Fruit fly (Drosophila melanogaster) whole organism, embryonic: ENCODE results near the gene stg.

Experiments used
- Atf-2 ChIP-seq: fragments of 200-800 bp; sonication (Bioruptor generic); optimal IDR thresholded peaks from 2 replicates; lab custom pipeline; 2016; ENCODE audit warnings: missing biosample characterization, missing genetic modification characterization
- CG10267 ChIP-seq: fragments of 200-800 bp; sonication (Bioruptor generic); optimal IDR thresholded peaks from 2 replicates; lab custom pipeline; 2018; ENCODE audit warnings: missing biosample characterization, mild to moderate bottlenecking, missing genetic modification characterization, moderate library complexity
- CG10321 ChIP-seq: fragments of 200-800 bp; sonication (Bioruptor generic); IDR thresholded peaks from 2 replicates; pipeline ENCODE4 v1.3.6; 2022; ENCODE audit warnings: missing biosample characterization, missing genetic modification characterization
- CG11093 ChIP-seq: fragments of 200-800 bp; sonication (Bioruptor generic); IDR thresholded peaks from 3 replicates; pipeline ENCODE4 v1.3.6; 2022; ENCODE audit warnings: missing biosample characterization, missing genetic modification characterization
- CG11247 ChIP-seq: fragments of 200-800 bp; sonication (Bioruptor generic); IDR thresholded peaks from 2 replicates; pipeline ENCODE4 v1.3.6; 2022; ENCODE audit warnings: missing biosample characterization, missing genetic modification characterization
- CG11504 ChIP-seq: fragments of 200-800 bp; sonication (Bioruptor generic); optimal IDR thresholded peaks from 3 replicates; lab custom pipeline; 2019; ENCODE audit warnings: missing biosample characterization, mild to moderate bottlenecking, missing genetic modification characterization, moderate library complexity
- CG12299 ChIP-seq: fragments of 200-800 bp; sonication (Bioruptor generic); optimal IDR thresholded peaks from 2 replicates; lab custom pipeline; 2018; ENCODE audit warnings: missing biosample characterization, mild to moderate bottlenecking, missing genetic modification characterization
- CG13123 ChIP-seq: fragments of 200-800 bp; sonication (Bioruptor generic); optimal IDR thresholded peaks from 2 replicates; lab custom pipeline; 2016; ENCODE audit warnings: missing biosample characterization, missing genetic modification characterization
- CG13287 ChIP-seq: fragments of 200-800 bp; sonication (Bioruptor generic); IDR thresholded peaks from 2 replicates; pipeline ENCODE4 v1.3.6; 2022; ENCODE audit warnings: missing biosample characterization, missing genetic modification characterization; ENCODE audit not compliant: partially characterized antibody
- CG14441 ChIP-seq: fragments of 200-800 bp; sonication (Bioruptor generic); IDR thresholded peaks from 2 replicates; pipeline ENCODE4 v1.3.6; 2022; ENCODE audit warnings: missing biosample characterization, missing genetic modification characterization
- CG14667 ChIP-seq: fragments of 200-800 bp; sonication (Bioruptor generic); IDR thresholded peaks from 2 replicates; pipeline ENCODE4 v1.3.6; 2022; ENCODE audit warnings: missing biosample characterization, missing genetic modification characterization
- CG16813 ChIP-seq: fragments of 200-800 bp; sonication (Bioruptor generic); IDR thresholded peaks from 3 replicates; pipeline ENCODE4 v1.3.6; 2022; ENCODE audit warnings: missing biosample characterization, missing genetic modification characterization; ENCODE audit not compliant: partially characterized antibody
- CG16815 ChIP-seq: fragments of 200-800 bp; sonication (Bioruptor generic); optimal IDR thresholded peaks from 3 replicates; lab custom pipeline; 2017; ENCODE audit warnings: missing biosample characterization, mild to moderate bottlenecking, missing genetic modification characterization
- CG17359 ChIP-seq: fragments of 200-800 bp; sonication (Bioruptor generic); optimal IDR thresholded peaks from 3 replicates; lab custom pipeline; 2018; ENCODE audit warnings: missing biosample characterization, mild to moderate bottlenecking, missing genetic modification characterization, moderate library complexity
- CG17912 ChIP-seq: fragments of 200-800 bp; sonication (Bioruptor generic); optimal IDR thresholded peaks from 2 replicates; lab custom pipeline; 2018; ENCODE audit warnings: missing biosample characterization, mild to moderate bottlenecking, missing genetic modification characterization
- CG18599 ChIP-seq: fragments of 200-800 bp; sonication (Bioruptor generic); optimal IDR thresholded peaks from 3 replicates; lab custom pipeline; 2017; ENCODE audit warnings: missing biosample characterization, missing genetic modification characterization, mild to moderate bottlenecking, moderate library complexity, missing genetic modification reagents
- CG2889 ChIP-seq: fragments of 200-800 bp; sonication (Bioruptor generic); IDR thresholded peaks from 3 replicates; pipeline ENCODE4 v1.3.6; 2022; ENCODE audit warnings: missing biosample characterization, missing genetic modification characterization
- CG31224 ChIP-seq: fragments of 200-800 bp; sonication (Bioruptor generic); IDR thresholded peaks from 2 replicates; pipeline ENCODE4 v1.3.6; 2022; ENCODE audit warnings: missing biosample characterization, missing genetic modification characterization
- CG42726 ChIP-seq: fragments of 200-800 bp; sonication (Bioruptor generic); IDR thresholded peaks from 2 replicates; pipeline ENCODE4 v1.3.6; 2022; ENCODE audit warnings: missing biosample characterization, missing genetic modification characterization; ENCODE audit not compliant: partially characterized antibody
- CG7357 ChIP-seq: fragments of 200-800 bp; sonication (Bioruptor generic); IDR thresholded peaks from 3 replicates; pipeline ENCODE4 v1.3.6; 2022; ENCODE audit warnings: missing biosample characterization, missing genetic modification characterization
- CG7987 ChIP-seq: fragments of 200-800 bp; sonication (Bioruptor generic); optimal IDR thresholded peaks from 2 replicates; lab custom pipeline; 2018; ENCODE audit warnings: missing biosample characterization, mild to moderate bottlenecking, missing genetic modification characterization, moderate library complexity
- CG8388 ChIP-seq: fragments of 200-800 bp; sonication (Bioruptor generic); optimal IDR thresholded peaks from 2 replicates; lab custom pipeline; 2019; ENCODE audit warnings: missing biosample characterization, mild to moderate bottlenecking, missing genetic modification characterization, moderate library complexity
- CG9437 ChIP-seq: fragments of 200-800 bp; sonication (Bioruptor generic); optimal IDR thresholded peaks from 2 replicates; lab custom pipeline; 2018; ENCODE audit warnings: missing biosample characterization, mild to moderate bottlenecking, missing genetic modification characterization
- Deaf1 ChIP-seq: fragments of 200-800 bp; optimal IDR thresholded peaks from 3 replicates; lab custom pipeline; 2019; ENCODE audit warnings: missing biosample characterization, mild to moderate bottlenecking, missing genetic modification characterization, moderate library complexity
- Dfd ChIP-seq, 2 experiments: fragments of >200 bp; optimal IDR thresholded peaks; 2 replicates each; lab custom pipeline; 2017; ENCODE audit warnings: missing biosample characterization in 2 of 2, missing genetic modification characterization in 2 of 2
- Dref ChIP-seq: fragments of 200-800 bp; sonication (Bioruptor generic); IDR thresholded peaks from 2 replicates; pipeline ENCODE4 v1.3.6; 2022; ENCODE audit warnings: missing biosample characterization, missing genetic modification characterization
- Gug ChIP-seq: fragments of 200-800 bp; sonication (Bioruptor generic); IDR thresholded peaks from 4 replicates; pipeline ENCODE4 v1.3.6; 2022; ENCODE audit warnings: missing biosample characterization, missing genetic modification characterization
- HLH4C ChIP-seq: fragments of 200-800 bp; sonication (Bioruptor generic); IDR thresholded peaks from 3 replicates; pipeline ENCODE4 v1.3.6; 2022; ENCODE audit warnings: missing biosample characterization, missing genetic modification characterization; ENCODE audit not compliant: partially characterized antibody
- Jarid2 ChIP-seq: fragments of 200-800 bp; sonication (Bioruptor generic); optimal IDR thresholded peaks from 3 replicates; lab custom pipeline; 2017; ENCODE audit warnings: mild to moderate bottlenecking, missing biosample characterization, missing genetic modification reagents, missing genetic modification characterization
- Pdp1 ChIP-seq, 2 experiments: fragments of 200-800 bp; sonication (Bioruptor generic); optimal IDR thresholded peaks; 3 replicates each; lab custom pipeline; 2016; ENCODE audit warnings: missing biosample characterization in 2 of 2, missing genetic modification characterization in 2 of 2, mild to moderate bottlenecking in 1 of 2, moderate library complexity in 1 of 2
- Side ChIP-seq: fragments of 200-800 bp; sonication (Bioruptor generic); optimal IDR thresholded peaks from 2 replicates; lab custom pipeline; 2016; ENCODE audit warnings: missing biosample characterization, missing genetic modification characterization
- Sox102F ChIP-seq: fragments of 200-800 bp; sonication (Bioruptor generic); optimal IDR thresholded peaks from 2 replicates; lab custom pipeline; 2018; ENCODE audit warnings: missing biosample characterization, mild to moderate bottlenecking, missing genetic modification characterization, moderate library complexity
- ara ChIP-seq: fragments of 200-800 bp; sonication (Bioruptor generic); IDR thresholded peaks from 2 replicates; pipeline ENCODE4 v1.3.6; 2022; ENCODE audit warnings: missing biosample characterization, missing genetic modification characterization
- cwo ChIP-seq: fragments of 200-800 bp; sonication (Bioruptor generic); optimal IDR thresholded peaks from 3 replicates; lab custom pipeline; 2017; ENCODE audit warnings: missing biosample characterization, missing genetic modification characterization, mild to moderate bottlenecking, moderate library complexity, missing genetic modification reagents
- dati ChIP-seq: fragments of 200-800 bp; sonication (Bioruptor generic); IDR thresholded peaks from 2 replicates; pipeline ENCODE4 v1.3.6; 2022; ENCODE audit warnings: missing biosample characterization, missing genetic modification characterization
- gem ChIP-seq: fragments of 200-800 bp; sonication (Bioruptor generic); optimal IDR thresholded peaks from 2 replicates; lab custom pipeline; 2019; ENCODE audit warnings: missing biosample characterization, mild to moderate bottlenecking, missing genetic modification characterization, moderate library complexity
- insv ChIP-seq, 2 experiments: fragments of 200-800 bp; sonication (Bioruptor generic); optimal IDR thresholded peaks; 3 replicates each; lab custom pipeline; 2016 to 2018; ENCODE audit warnings: missing biosample characterization in 2 of 2, missing genetic modification characterization in 2 of 2
- mld ChIP-seq: fragments of 200-800 bp; sonication (Bioruptor generic); IDR thresholded peaks from 3 replicates; pipeline ENCODE4 v1.3.6; 2022; ENCODE audit warnings: missing biosample characterization, missing genetic modification characterization; ENCODE audit not compliant: partially characterized antibody
- nerfin-2 ChIP-seq: fragments of 200-800 bp; sonication (Bioruptor generic); IDR thresholded peaks from 2 replicates; pipeline ENCODE4 v1.3.6; 2022; ENCODE audit warnings: missing biosample characterization, missing genetic modification characterization; ENCODE audit not compliant: partially characterized antibody
- pb ChIP-seq: fragments of 200-800 bp; sonication (Bioruptor generic); optimal IDR thresholded peaks from 3 replicates; lab custom pipeline; 2016; ENCODE audit warnings: missing biosample characterization, missing genetic modification characterization
- peb ChIP-seq: fragments of 200-800 bp; sonication (Bioruptor generic); IDR thresholded peaks from 2 replicates; pipeline ENCODE4 v1.3.6; 2022; ENCODE audit warnings: missing biosample characterization, missing genetic modification characterization
- pnt ChIP-seq: fragments of 200-800 bp; sonication (Bioruptor generic); optimal IDR thresholded peaks from 3 replicates; lab custom pipeline; 2016; ENCODE audit warnings: missing biosample characterization, missing genetic modification characterization
- row ChIP-seq: fragments of 200-800 bp; sonication (Bioruptor generic); IDR thresholded peaks from 3 replicates; pipeline ENCODE4 v1.3.6; 2022; ENCODE audit warnings: missing biosample characterization, missing genetic modification characterization
- slou ChIP-seq: fragments of 200-800 bp; sonication (Bioruptor generic); optimal IDR thresholded peaks from 3 replicates; lab custom pipeline; 2016; ENCODE audit warnings: missing biosample characterization, missing genetic modification characterization
- sqz ChIP-seq: fragments of 200-800 bp; sonication (Bioruptor generic); optimal IDR thresholded peaks from 3 replicates; lab custom pipeline; 2018; ENCODE audit warnings: missing biosample characterization, mild to moderate bottlenecking, missing genetic modification characterization
- tap ChIP-seq: fragments of 200-800 bp; optimal IDR thresholded peaks from 3 replicates; lab custom pipeline; 2019; ENCODE audit warnings: missing biosample characterization, mild to moderate bottlenecking, missing genetic modification characterization, moderate library complexity
- twi ChIP-seq: fragments of 200-800 bp; optimal IDR thresholded peaks from 2 replicates; lab custom pipeline; 2019; ENCODE audit warnings: missing biosample characterization, mild to moderate bottlenecking, missing genetic modification characterization, moderate library complexity
- unpg ChIP-seq: fragments of 200-800 bp; sonication (Bioruptor generic); optimal IDR thresholded peaks from 3 replicates; lab custom pipeline; 2018; ENCODE audit warnings: missing biosample characterization, mild to moderate bottlenecking, missing genetic modification characterization, moderate library complexity
- z ChIP-seq: fragments of 200-800 bp; sonication (Bioruptor generic); IDR thresholded peaks from 3 replicates; pipeline ENCODE4 v1.3.6; 2022; ENCODE audit warnings: missing biosample characterization, missing genetic modification characterization

Gene stg

DNA sequence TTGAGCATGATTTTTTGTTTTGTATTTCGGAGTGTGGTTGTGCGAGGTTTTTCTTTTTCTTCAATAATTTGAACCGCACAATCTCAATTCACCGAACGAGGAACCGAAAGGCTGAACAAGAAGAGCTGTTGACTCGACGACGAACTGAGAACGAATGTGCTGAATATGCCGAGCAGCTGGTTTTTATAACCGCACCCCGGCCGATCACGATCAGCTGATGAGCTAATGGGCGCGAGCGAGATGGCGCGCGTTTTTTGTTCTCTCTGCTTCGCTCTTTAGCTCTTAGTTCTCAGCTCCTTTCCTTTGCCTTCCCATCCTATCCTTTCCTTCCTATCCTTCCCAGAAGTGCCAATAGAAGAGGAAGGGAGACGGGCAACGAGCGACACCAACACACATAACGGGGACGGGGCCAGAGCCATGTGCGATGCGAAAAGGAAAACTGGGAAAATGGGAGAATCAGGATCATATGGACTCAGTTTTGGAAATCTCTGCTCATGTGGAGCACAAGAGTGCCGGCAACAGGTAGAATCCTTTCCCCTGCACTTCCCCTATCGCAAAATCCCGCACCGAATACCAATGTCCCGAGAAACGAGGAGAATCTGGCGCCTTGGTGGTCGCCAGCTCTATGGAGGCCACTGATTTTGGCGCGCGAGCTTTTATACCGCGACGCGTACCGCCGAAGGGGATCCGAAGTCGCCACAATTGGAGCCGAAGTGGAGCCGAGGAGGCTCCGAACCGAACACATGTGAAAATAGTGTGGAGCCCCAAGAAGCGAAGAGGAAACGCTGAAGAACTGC lies at the start of gene stg (continued):
- TF ChIP-seq CG14441 (GFP tag; lab: Robert Waterston, UW) (no peak), HLH4C (no peak), pnt (no peak), z (GFP tag; lab: Robert Waterston, UW) (no peak), dati (no peak), CG31224 (GFP tag; lab: Robert Waterston, UW) (no peak), Deaf1 (tag; lab: Kevin White, UChicago) (peak; percentile 95), CG16815 (GFP tag; lab: Kevin White, UChicago) (no peak), Gug (GFP tag; lab: Robert Waterston, UW) (no peak), CG2889 (no peak), CG42726 (GFP tag; lab: Robert Waterston, UW) (no peak), Side (GFP tag; lab: Kevin White, UChicago) (peak; percentile 17), twi (peak; percentile 62), CG11504 (tag; lab: Kevin White, UChicago) (peak; percentile 9), CG10321 (GFP tag; lab: Robert Waterston, UW) (peak; percentile 38; the same call in 1 of the 2 replicates), Atf-2 (GFP tag; lab: Kevin White, UChicago) (no peak), CG18599 (no peak), CG8388 (no peak), CG13287 (no peak), gem (no peak), row (GFP tag; lab: Robert Waterston, UW) (no peak), pb (no peak), CG10267 (tag; lab: Kevin White, UChicago) (no peak), ara (GFP tag; lab: Robert Waterston, UW) (no peak; the same call in 1 of the 2 replicates), Jarid2 (peak; percentile 65), CG9437 (GFP tag; lab: Kevin White, UChicago) (no peak), CG12299 (tag; lab: Kevin White, UChicago) (no peak), cwo (GFP tag; lab: Kevin White, UChicago) (no peak), Pdp1 (GFP tag; optimal IDR thresholded peaks at IDR 0.05; lab: Kevin White, UChicago) (peak in 1 of 2 experiments; percentile 10), slou (GFP tag; lab: Kevin White, UChicago) (no peak), peb (GFP tag; lab: Robert Waterston, UW) (no peak), CG11247 (GFP tag; lab: Robert Waterston, UW) (no peak), Sox102F (GFP tag; lab: Kevin White, UChicago) (no peak), CG14667 (no peak), CG11093 (GFP tag; lab: Robert Waterston, UW) (no peak), tap (tag; lab: Kevin White, UChicago) (no peak), unpg (GFP tag; lab: Kevin White, UChicago) (peak; percentile 15), sqz (GFP tag; lab: Kevin White, UChicago) (peak; percentile 26), Dfd (GFP tag; optimal IDR thresholded peaks at IDR 0.05; lab: Kevin White, UChicago) (no peak), CG7357 (no peak), CG7987 (GFP tag; lab: Kevin White, UChicago) (no peak), nerfin-2 (GFP tag; lab: Robert Waterston, UW) (no peak), Dref (GFP tag; lab: Robert Waterston, UW) (no peak), CG17359 (tag; lab: Kevin White, UChicago) (no peak), CG17912 (GFP tag; lab: Kevin White, UChicago) (no peak), CG13123 (GFP tag; lab: Kevin White, UChicago) (no peak), mld (GFP tag; lab: Robert Waterston, UW) (no peak), CG16813 (no peak), insv (GFP tag; optimal IDR thresholded peaks at IDR 0.05; lab: Kevin White, UChicago) (peak in 1 of 2 experiments; percentile 79)
